Fruit fly (Drosophila melanogaster) whole organism, prepupa: ENCODE results near the gene CG7916.

Source experiments
- Blimp-1 ChIP-seq: fragments of 200-800 bp; sonication (Bioruptor generic); optimal IDR thresholded peaks from 3 replicates; lab custom pipeline; 2017; ENCODE audit warnings: missing biosample characterization, missing genetic modification characterization, mild to moderate bottlenecking, moderate library complexity, missing genetic modification reagents
- CG10631 ChIP-seq: fragments of 200-800 bp; sonication (Bioruptor generic); optimal IDR thresholded peaks from 2 replicates; lab custom pipeline; 2016; ENCODE audit warnings: missing biosample characterization, missing genetic modification characterization
- CG10669 ChIP-seq: fragments of 200-800 bp; sonication (Bioruptor generic); optimal IDR thresholded peaks from 3 replicates; lab custom pipeline; 2018; ENCODE audit warnings: missing biosample characterization, mild to moderate bottlenecking, missing genetic modification characterization, moderate library complexity
- CG11294 ChIP-seq: fragments of 200-800 bp; sonication (Bioruptor generic); IDR thresholded peaks from 2 replicates; pipeline ENCODE4 v1.3.6; 2022; ENCODE audit warnings: missing biosample characterization, missing genetic modification characterization
- CG11762 ChIP-seq: fragments of 200-800 bp; sonication (Bioruptor generic); optimal IDR thresholded peaks from 3 replicates; lab custom pipeline; 2016; ENCODE audit warnings: missing biosample characterization, missing genetic modification characterization; ENCODE audit not compliant: insufficient read depth
- CG15336 ChIP-seq: fragments of 200-800 bp; sonication (Bioruptor generic); IDR thresholded peaks from 2 replicates; pipeline ENCODE4 v1.3.6; 2022; ENCODE audit warnings: missing biosample characterization, missing genetic modification characterization
- CG1621 ChIP-seq: fragments of 200-800 bp; sonication (Bioruptor generic); optimal IDR thresholded peaks from 3 replicates; lab custom pipeline; 2018; ENCODE audit warnings: missing biosample characterization, mild to moderate bottlenecking, missing genetic modification characterization
- CG16779 ChIP-seq: fragments of 200-800 bp; sonication (Bioruptor generic); optimal IDR thresholded peaks from 3 replicates; lab custom pipeline; 2017; ENCODE audit warnings: missing biosample characterization, mild to moderate bottlenecking, missing genetic modification characterization
- CG3032 ChIP-seq: fragments of 200-800 bp; optimal IDR thresholded peaks from 2 replicates; lab custom pipeline; 2019; ENCODE audit warnings: missing biosample characterization, mild to moderate bottlenecking, missing genetic modification characterization, moderate library complexity
- CG31627 ChIP-seq: fragments of 200-800 bp; sonication (Bioruptor generic); optimal IDR thresholded peaks from 3 replicates; lab custom pipeline; 2016; ENCODE audit warnings: missing biosample characterization, missing genetic modification characterization
- CG32006 ChIP-seq: fragments of 200-800 bp; sonication (Bioruptor generic); optimal IDR thresholded peaks from 3 replicates; lab custom pipeline; 2017; ENCODE audit warnings: missing biosample characterization, mild to moderate bottlenecking, missing genetic modification characterization
- CG34406 ChIP-seq: fragments of 200-800 bp; sonication (Bioruptor generic); optimal IDR thresholded peaks from 3 replicates; lab custom pipeline; 2016; ENCODE audit warnings: missing biosample characterization, missing genetic modification characterization
- CG6792 ChIP-seq: fragments of 200-800 bp; sonication (Bioruptor generic); optimal IDR thresholded peaks from 3 replicates; lab custom pipeline; 2016; ENCODE audit warnings: missing biosample characterization, missing genetic modification characterization
- CG6854 ChIP-seq: fragments of 200-800 bp; sonication (Bioruptor generic); optimal IDR thresholded peaks from 2 replicates; lab custom pipeline; 2017; ENCODE audit warnings: missing biosample characterization, mild to moderate bottlenecking, missing genetic modification characterization
- CG7368 ChIP-seq: fragments of 200-800 bp; sonication (Bioruptor generic); optimal IDR thresholded peaks from 3 replicates; lab custom pipeline; 2016; ENCODE audit warnings: missing biosample characterization, missing genetic modification characterization
- CG8119 ChIP-seq: fragments of 200-800 bp; sonication (Bioruptor generic); IDR thresholded peaks from 3 replicates; pipeline ENCODE4 v1.3.6; 2022; ENCODE audit warnings: missing biosample characterization, missing genetic modification characterization
- CG8632 ChIP-seq: fragments of 200-800 bp; sonication (Bioruptor generic); optimal IDR thresholded peaks from 3 replicates; lab custom pipeline; 2016; ENCODE audit warnings: missing biosample characterization, missing genetic modification characterization
- CG9139 ChIP-seq: fragments of 200-800 bp; sonication (Bioruptor generic); optimal IDR thresholded peaks from 3 replicates; lab custom pipeline; 2017; ENCODE audit warnings: missing biosample characterization, mild to moderate bottlenecking, missing genetic modification characterization
- Eip75B ChIP-seq: fragments of 200-800 bp; sonication (Bioruptor generic); optimal IDR thresholded peaks from 3 replicates; lab custom pipeline; 2016; ENCODE audit warnings: missing biosample characterization, missing genetic modification characterization
- Eip93F ChIP-seq: fragments of 200-800 bp; sonication (Bioruptor generic); optimal IDR thresholded peaks from 2 replicates; lab custom pipeline; 2016; ENCODE audit warnings: missing biosample characterization, mild to moderate bottlenecking, missing genetic modification characterization
- Ets21C ChIP-seq: fragments of 200-800 bp; sonication (Bioruptor generic); optimal IDR thresholded peaks from 3 replicates; lab custom pipeline; 2016; ENCODE audit warnings: missing biosample characterization, missing genetic modification characterization
- Ets96B ChIP-seq: fragments of 200-800 bp; optimal IDR thresholded peaks from 2 replicates; lab custom pipeline; 2019; ENCODE audit warnings: missing biosample characterization, mild to moderate bottlenecking, missing genetic modification characterization, moderate library complexity
- Gug ChIP-seq: fragments of 200-800 bp; sonication (Bioruptor generic); IDR thresholded peaks from 2 replicates; pipeline ENCODE4 v1.3.6; 2022; ENCODE audit warnings: missing biosample characterization, missing genetic modification characterization
- Met ChIP-seq: fragments of 200-800 bp; sonication (Bioruptor generic); optimal IDR thresholded peaks from 3 replicates; lab custom pipeline; 2016; ENCODE audit warnings: missing biosample characterization, missing genetic modification characterization
- OdsH ChIP-seq: fragments of 200-800 bp; sonication (Bioruptor generic); optimal IDR thresholded peaks from 3 replicates; lab custom pipeline; 2016; ENCODE audit warnings: missing biosample characterization, missing genetic modification characterization
- Smox ChIP-seq: fragments of 200-800 bp; sonication (Bioruptor generic); optimal IDR thresholded peaks from 3 replicates; lab custom pipeline; 2016; ENCODE audit warnings: missing biosample characterization, missing genetic modification characterization
- Sox102F ChIP-seq: fragments of 200-800 bp; sonication (Bioruptor generic); optimal IDR thresholded peaks from 2 replicates; lab custom pipeline; 2016; ENCODE audit warnings: missing biosample characterization, mild to moderate bottlenecking, missing genetic modification characterization
- Sox14 ChIP-seq: fragments of 200-800 bp; sonication (Bioruptor generic); optimal IDR thresholded peaks from 3 replicates; lab custom pipeline; 2016; ENCODE audit warnings: missing biosample characterization, missing genetic modification characterization
- Sox15 ChIP-seq: fragments of 200-800 bp; sonication (Bioruptor generic); optimal IDR thresholded peaks from 3 replicates; lab custom pipeline; 2016; ENCODE audit warnings: missing biosample characterization, missing genetic modification characterization
- acj6 ChIP-seq: fragments of 200-800 bp; sonication (Bioruptor generic); optimal IDR thresholded peaks from 3 replicates; lab custom pipeline; 2016; ENCODE audit warnings: missing biosample characterization, missing genetic modification characterization
- cyc ChIP-seq: fragments of 200-800 bp; sonication (Bioruptor generic); optimal IDR thresholded peaks from 3 replicates; lab custom pipeline; 2016; ENCODE audit warnings: missing biosample characterization, missing genetic modification characterization
- dac ChIP-seq: fragments of 200-800 bp; sonication (Bioruptor generic); optimal IDR thresholded peaks from 2 replicates; lab custom pipeline; 2017; ENCODE audit warnings: missing biosample characterization, mild to moderate bottlenecking, missing genetic modification characterization
- dsx ChIP-seq: fragments of 200-800 bp; optimal IDR thresholded peaks from 3 replicates; lab custom pipeline; 2019; ENCODE audit warnings: missing biosample characterization, mild to moderate bottlenecking, missing genetic modification characterization, moderate library complexity; ENCODE audit not compliant: poor library complexity, severe bottlenecking
- esn ChIP-seq: fragments of 200-800 bp; sonication (Bioruptor generic); optimal IDR thresholded peaks from 2 replicates; lab custom pipeline; 2016; ENCODE audit warnings: missing biosample characterization, mild to moderate bottlenecking, missing genetic modification characterization, moderate library complexity
- fd59A ChIP-seq: fragments of 200-800 bp; sonication (Bioruptor generic); optimal IDR thresholded peaks from 2 replicates; lab custom pipeline; 2017; ENCODE audit warnings: missing biosample characterization, mild to moderate bottlenecking, missing genetic modification characterization, missing genetic modification reagents
- fd85E ChIP-seq: fragments of 200-800 bp; sonication (Bioruptor generic); optimal IDR thresholded peaks from 3 replicates; lab custom pipeline; 2016; ENCODE audit warnings: missing biosample characterization, missing genetic modification characterization
- net ChIP-seq: fragments of 200-800 bp; sonication (Bioruptor generic); optimal IDR thresholded peaks from 3 replicates; lab custom pipeline; 2016; ENCODE audit warnings: missing biosample characterization, missing genetic modification characterization
- spab ChIP-seq: fragments of 200-800 bp; sonication (Bioruptor generic); optimal IDR thresholded peaks from 2 replicates; lab custom pipeline; 2017; ENCODE audit warnings: missing biosample characterization, mild to moderate bottlenecking, missing genetic modification characterization, missing genetic modification reagents
- svp ChIP-seq: fragments of 200-800 bp; sonication (Bioruptor generic); peaks from one replicate; lab custom pipeline; 2016; ENCODE audit warnings: missing biosample characterization, missing genetic modification characterization
- topi ChIP-seq: fragments of 200-800 bp; sonication (Bioruptor generic); optimal IDR thresholded peaks from 3 replicates; lab custom pipeline; 2016; ENCODE audit warnings: missing biosample characterization, missing genetic modification characterization
- vri ChIP-seq: fragments of 200-800 bp; sonication (Bioruptor generic); optimal IDR thresholded peaks from 3 replicates; lab custom pipeline; 2016; ENCODE audit warnings: missing biosample characterization, mild to moderate bottlenecking, missing genetic modification characterization

The CG7916 gene

dm6 chr2L:13843692-13844284 is 2.8 kb upstream of the CG7916 start, which contains the start of gene CG33306:
CG33306 (minus strand) TSS chr2L:13843742.
- TF ChIP-seq CG1621 (tag; lab: Kevin White, UChicago) = no peak
- TF ChIP-seq acj6 (GFP tag; lab: Kevin White, UChicago) = peak; percentile 7
- TF ChIP-seq CG8119 = no peak
- TF ChIP-seq CG9139 (GFP tag; lab: Kevin White, UChicago) = no peak
- TF ChIP-seq Sox15 (GFP tag; lab: Kevin White, UChicago) = no peak
- no peak for TF ChIP-seq CG31627 (GFP tag; lab: Kevin White, UChicago)
- no peak for TF ChIP-seq Ets96B
- no peak for TF ChIP-seq CG10631 (GFP tag; lab: Kevin White, UChicago)
- TF ChIP-seq spab (GFP tag; lab: Kevin White, UChicago) = no peak
- TF ChIP-seq dsx (GFP tag; lab: Kevin White, UChicago) = no peak
- no peak for TF ChIP-seq OdsH
- peak; percentile 55 for TF ChIP-seq Met
- TF ChIP-seq Smox (GFP tag; lab: Kevin White, UChicago) = no peak
- TF ChIP-seq CG3032 = no peak
- no peak for TF ChIP-seq CG11294
- no peak for TF ChIP-seq CG32006
- no peak for TF ChIP-seq Blimp-1 (GFP tag; lab: Kevin White, UChicago)
- TF ChIP-seq CG6854 = no peak
- no peak for TF ChIP-seq Eip75B (GFP tag; lab: Kevin White, UChicago)
- TF ChIP-seq Sox14 (GFP tag; lab: Kevin White, UChicago) = no peak
- TF ChIP-seq CG16779 = no peak
- TF ChIP-seq CG10669 (GFP tag; lab: Kevin White, UChicago) = no peak
- TF ChIP-seq esn (GFP tag; lab: Kevin White, UChicago) = peak; percentile 50
- no peak for TF ChIP-seq vri (GFP tag; lab: Kevin White, UChicago)
- TF ChIP-seq Gug (GFP tag; lab: Robert Waterston, UW) = no peak
- no peak for TF ChIP-seq CG15336 (GFP tag; lab: Robert Waterston, UW)
- TF ChIP-seq fd85E (GFP tag; lab: Kevin White, UChicago) = no peak
- TF ChIP-seq fd59A = no peak
- no peak for TF ChIP-seq CG8632
- TF ChIP-seq net (GFP tag; lab: Kevin White, UChicago) = no peak
- TF ChIP-seq CG34406 (GFP tag; lab: Kevin White, UChicago) = no peak
- TF ChIP-seq topi (GFP tag; lab: Kevin White, UChicago) = peak; percentile 37
- TF ChIP-seq cyc (GFP tag; lab: Kevin White, UChicago) = peak; percentile 22
- TF ChIP-seq dac (GFP tag; lab: Kevin White, UChicago) = no peak
- TF ChIP-seq svp (GFP tag; lab: Kevin White, UChicago) = peak; percentile 42
- no peak for TF ChIP-seq CG7368 (GFP tag; lab: Kevin White, UChicago)
- TF ChIP-seq CG6792 (GFP tag; lab: Kevin White, UChicago) = no peak
- no peak for TF ChIP-seq Eip93F
- no peak for TF ChIP-seq CG11762 (GFP tag; lab: Kevin White, UChicago)
- TF ChIP-seq Ets21C (GFP tag; lab: Kevin White, UChicago) = no peak

DNA sequence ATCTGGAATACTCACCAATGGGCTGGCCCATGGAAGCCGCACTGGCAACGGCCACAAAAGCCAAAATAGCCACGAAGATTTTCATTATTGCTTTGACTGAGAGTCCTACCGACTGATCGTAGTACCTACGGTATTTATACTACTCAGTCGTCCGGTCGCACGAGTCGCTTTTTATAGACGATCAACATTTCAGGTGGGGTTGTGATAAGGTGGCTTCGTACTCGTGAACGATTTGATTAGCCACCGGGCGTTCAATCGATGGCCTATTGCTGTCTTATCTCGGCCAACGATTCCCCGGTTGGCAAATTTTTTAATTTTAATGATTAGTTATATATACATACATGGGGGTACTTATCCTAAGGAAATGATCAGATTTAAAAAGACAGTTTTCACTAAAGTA is 1.4 kb upstream of the CG7916 start, which contains the start of gene CG8997:
Gene CG8997, minus strand, starts transcription at position 148 of the 400 bp plus-strand sequence.
- TF ChIP-seq svp (GFP tag; lab: Kevin White, UChicago) (peak; percentile 31), Sox102F (no peak), CG16779 (no peak)
- TF ChIP-seq, all 60 proteins: peak for 1
